Fruit fly (Drosophila melanogaster) whole organism, prepupa: ENCODE data around the gene SC35.

Experiments used
- Blimp-1 ChIP-seq: fragments of 200-800 bp; sonication (Bioruptor generic); optimal IDR thresholded peaks from 3 replicates; lab custom pipeline; 2017; ENCODE audit warnings: missing biosample characterization, missing genetic modification characterization, mild to moderate bottlenecking, moderate library complexity, missing genetic modification reagents
- CG10631 ChIP-seq: fragments of 200-800 bp; sonication (Bioruptor generic); optimal IDR thresholded peaks from 2 replicates; lab custom pipeline; 2016; ENCODE audit warnings: missing biosample characterization, missing genetic modification characterization
- CG10669 ChIP-seq: fragments of 200-800 bp; sonication (Bioruptor generic); optimal IDR thresholded peaks from 3 replicates; lab custom pipeline; 2018; ENCODE audit warnings: missing biosample characterization, mild to moderate bottlenecking, missing genetic modification characterization, moderate library complexity
- CG11294 ChIP-seq: fragments of 200-800 bp; sonication (Bioruptor generic); IDR thresholded peaks from 2 replicates; pipeline ENCODE4 v1.3.6; 2022; ENCODE audit warnings: missing biosample characterization, missing genetic modification characterization
- CG11762 ChIP-seq: fragments of 200-800 bp; sonication (Bioruptor generic); optimal IDR thresholded peaks from 3 replicates; lab custom pipeline; 2016; ENCODE audit warnings: missing biosample characterization, missing genetic modification characterization; ENCODE audit not compliant: insufficient read depth
- CG11902 ChIP-seq: fragments of 200-800 bp; sonication (Bioruptor generic); optimal IDR thresholded peaks from 3 replicates; lab custom pipeline; 2016; ENCODE audit warnings: missing biosample characterization, missing genetic modification characterization
- CG15336 ChIP-seq: fragments of 200-800 bp; sonication (Bioruptor generic); IDR thresholded peaks from 2 replicates; pipeline ENCODE4 v1.3.6; 2022; ENCODE audit warnings: missing biosample characterization, missing genetic modification characterization
- CG16779 ChIP-seq: fragments of 200-800 bp; sonication (Bioruptor generic); optimal IDR thresholded peaks from 3 replicates; lab custom pipeline; 2017; ENCODE audit warnings: missing biosample characterization, mild to moderate bottlenecking, missing genetic modification characterization
- CG3032 ChIP-seq: fragments of 200-800 bp; optimal IDR thresholded peaks from 2 replicates; lab custom pipeline; 2019; ENCODE audit warnings: missing biosample characterization, mild to moderate bottlenecking, missing genetic modification characterization, moderate library complexity
- CG31627 ChIP-seq: fragments of 200-800 bp; sonication (Bioruptor generic); optimal IDR thresholded peaks from 3 replicates; lab custom pipeline; 2016; ENCODE audit warnings: missing biosample characterization, missing genetic modification characterization
- CG32006 ChIP-seq: fragments of 200-800 bp; sonication (Bioruptor generic); optimal IDR thresholded peaks from 3 replicates; lab custom pipeline; 2017; ENCODE audit warnings: missing biosample characterization, mild to moderate bottlenecking, missing genetic modification characterization
- CG3919 ChIP-seq: fragments of 200-800 bp; sonication (Bioruptor generic); optimal IDR thresholded peaks from 3 replicates; lab custom pipeline; 2016; ENCODE audit warnings: missing biosample characterization, missing genetic modification characterization
- CG6163 ChIP-seq: fragments of 200-800 bp; sonication (Bioruptor generic); IDR thresholded peaks from 3 replicates; pipeline ENCODE4 v1.3.6; 2022; ENCODE audit warnings: missing biosample characterization, missing genetic modification characterization
- CG6276 ChIP-seq: fragments of 200-800 bp; sonication (Bioruptor generic); optimal IDR thresholded peaks from 2 replicates; lab custom pipeline; 2017; ENCODE audit warnings: missing biosample characterization, mild to moderate bottlenecking, missing genetic modification characterization
- CG6792 ChIP-seq: fragments of 200-800 bp; sonication (Bioruptor generic); optimal IDR thresholded peaks from 3 replicates; lab custom pipeline; 2016; ENCODE audit warnings: missing biosample characterization, missing genetic modification characterization
- CG7368 ChIP-seq: fragments of 200-800 bp; sonication (Bioruptor generic); optimal IDR thresholded peaks from 3 replicates; lab custom pipeline; 2016; ENCODE audit warnings: missing biosample characterization, missing genetic modification characterization
- CG8119 ChIP-seq: fragments of 200-800 bp; sonication (Bioruptor generic); IDR thresholded peaks from 3 replicates; pipeline ENCODE4 v1.3.6; 2022; ENCODE audit warnings: missing biosample characterization, missing genetic modification characterization
- CG9139 ChIP-seq: fragments of 200-800 bp; sonication (Bioruptor generic); optimal IDR thresholded peaks from 3 replicates; lab custom pipeline; 2017; ENCODE audit warnings: missing biosample characterization, mild to moderate bottlenecking, missing genetic modification characterization
- Eip78C ChIP-seq: fragments of 200-800 bp; sonication (Bioruptor generic); peaks from one replicate; lab custom pipeline; 2016; ENCODE audit warnings: missing biosample characterization, missing genetic modification characterization
- Eip93F ChIP-seq: fragments of 200-800 bp; sonication (Bioruptor generic); optimal IDR thresholded peaks from 2 replicates; lab custom pipeline; 2016; ENCODE audit warnings: missing biosample characterization, mild to moderate bottlenecking, missing genetic modification characterization
- Gug ChIP-seq: fragments of 200-800 bp; sonication (Bioruptor generic); IDR thresholded peaks from 2 replicates; pipeline ENCODE4 v1.3.6; 2022; ENCODE audit warnings: missing biosample characterization, missing genetic modification characterization
- Hr39 ChIP-seq: fragments of 200-800 bp; sonication (Bioruptor generic); optimal IDR thresholded peaks from 2 replicates; lab custom pipeline; 2016; ENCODE audit warnings: missing biosample characterization, missing genetic modification characterization
- Hr4 ChIP-seq: fragments of 200-800 bp; sonication (Bioruptor generic); optimal IDR thresholded peaks from 3 replicates; lab custom pipeline; 2016; ENCODE audit warnings: missing biosample characterization, missing genetic modification characterization
- Met ChIP-seq: fragments of 200-800 bp; sonication (Bioruptor generic); optimal IDR thresholded peaks from 3 replicates; lab custom pipeline; 2016; ENCODE audit warnings: missing biosample characterization, missing genetic modification characterization
- OdsH ChIP-seq: fragments of 200-800 bp; sonication (Bioruptor generic); optimal IDR thresholded peaks from 3 replicates; lab custom pipeline; 2016; ENCODE audit warnings: missing biosample characterization, missing genetic modification characterization
- Smox ChIP-seq: fragments of 200-800 bp; sonication (Bioruptor generic); optimal IDR thresholded peaks from 3 replicates; lab custom pipeline; 2016; ENCODE audit warnings: missing biosample characterization, missing genetic modification characterization
- achi ChIP-seq: fragments of 200-800 bp; sonication (Bioruptor generic); optimal IDR thresholded peaks from 3 replicates; lab custom pipeline; 2016; ENCODE audit warnings: missing biosample characterization, missing genetic modification characterization
- acj6 ChIP-seq: fragments of 200-800 bp; sonication (Bioruptor generic); optimal IDR thresholded peaks from 3 replicates; lab custom pipeline; 2016; ENCODE audit warnings: missing biosample characterization, missing genetic modification characterization
- fd59A ChIP-seq: fragments of 200-800 bp; sonication (Bioruptor generic); optimal IDR thresholded peaks from 2 replicates; lab custom pipeline; 2017; ENCODE audit warnings: missing biosample characterization, mild to moderate bottlenecking, missing genetic modification characterization, missing genetic modification reagents
- fkh ChIP-seq: fragments of 200-800 bp; sonication (Bioruptor generic); optimal IDR thresholded peaks from 3 replicates; lab custom pipeline; 2017; ENCODE audit warnings: missing biosample characterization, mild to moderate bottlenecking, missing genetic modification characterization, moderate library complexity
- lz ChIP-seq: fragments of 200-800 bp; sonication (Bioruptor generic); optimal IDR thresholded peaks from 3 replicates; lab custom pipeline; 2016; ENCODE audit warnings: missing biosample characterization, missing genetic modification characterization
- pdm3 ChIP-seq: fragments of 200-800 bp; sonication (Bioruptor generic); optimal IDR thresholded peaks from 3 replicates; lab custom pipeline; 2016; ENCODE audit warnings: missing biosample characterization, missing genetic modification characterization
- salr ChIP-seq, 2 experiments: fragments of 200-800 bp; sonication (Bioruptor generic); optimal IDR thresholded peaks; 3 replicates each; lab custom pipeline; 2016 to 2018; ENCODE audit warnings: missing biosample characterization in 2 of 2, missing genetic modification characterization in 2 of 2, mild to moderate bottlenecking in 1 of 2
- spab ChIP-seq: fragments of 200-800 bp; sonication (Bioruptor generic); optimal IDR thresholded peaks from 2 replicates; lab custom pipeline; 2017; ENCODE audit warnings: missing biosample characterization, mild to moderate bottlenecking, missing genetic modification characterization, missing genetic modification reagents
- svp ChIP-seq: fragments of 200-800 bp; sonication (Bioruptor generic); peaks from one replicate; lab custom pipeline; 2016; ENCODE audit warnings: missing biosample characterization, missing genetic modification characterization

SC35 gene

DNA sequence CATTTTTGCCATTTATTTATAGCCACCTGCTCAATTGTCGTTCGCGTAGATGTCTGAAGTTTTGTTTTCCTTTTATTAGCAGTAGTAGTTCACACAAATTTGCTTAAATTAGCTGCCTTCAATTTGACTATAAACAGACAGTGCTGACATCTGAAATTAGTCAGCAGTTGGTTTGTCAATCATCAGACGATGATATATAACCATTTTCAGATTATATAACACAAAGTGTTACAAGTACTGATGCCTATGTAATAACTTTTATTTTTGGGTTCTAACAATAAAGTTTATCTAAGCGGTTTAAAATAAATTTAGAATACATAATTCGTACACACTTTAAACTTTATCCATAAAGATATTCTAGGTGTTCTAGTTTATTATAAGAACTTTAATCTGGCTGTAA is 47.3 kb upstream of the SC35 start:
- no peak for TF ChIP-seq CG31627 (GFP tag; lab: Kevin White, UChicago)
- TF ChIP-seq fd59A (GFP tag; lab: Kevin White, UChicago) = no peak
- TF ChIP-seq CG8119 (GFP tag; lab: Robert Waterston, UW) = no peak
- no peak for TF ChIP-seq CG3032 (tag; lab: Kevin White, UChicago)
- TF ChIP-seq Blimp-1 (GFP tag; lab: Kevin White, UChicago) = no peak
- no peak for TF ChIP-seq Eip78C
- no peak for TF ChIP-seq CG16779 (tag; lab: Kevin White, UChicago)
- no peak for TF ChIP-seq CG7368 (GFP tag; lab: Kevin White, UChicago)
- no peak for TF ChIP-seq OdsH
- TF ChIP-seq CG11294 (GFP tag; lab: Robert Waterston, UW) = no peak
- no peak for TF ChIP-seq Hr4 (GFP tag; lab: Kevin White, UChicago)
- no peak for TF ChIP-seq Smox

DNA sequence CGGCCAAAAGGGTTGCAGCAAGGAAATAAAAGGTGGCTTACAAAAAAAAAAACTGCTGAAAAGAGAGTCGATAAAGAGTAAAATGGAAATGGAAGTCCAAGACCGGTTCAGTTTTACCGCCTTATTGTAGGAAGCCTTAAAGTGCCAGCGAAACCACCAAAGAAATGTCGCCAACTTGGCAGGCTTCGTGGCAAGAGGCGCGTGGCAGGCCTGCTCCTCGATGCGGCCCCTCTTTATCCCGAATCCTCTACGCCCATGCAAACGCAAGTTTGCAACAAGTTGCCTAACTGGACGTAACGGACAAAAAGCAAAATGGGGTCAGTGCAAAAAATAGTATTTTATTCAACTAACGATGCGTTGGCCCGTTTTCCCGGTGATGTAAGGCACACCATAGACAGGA is 46.4 kb upstream of the SC35 start:
- TF ChIP-seq CG11902 (GFP tag; lab: Kevin White, UChicago) = no peak
- TF ChIP-seq CG15336 = 0 out of 2 replicates have a peak, but pooled peaks have one; percentile 16
- no peak for TF ChIP-seq Hr39 (GFP tag; lab: Kevin White, UChicago)
- TF ChIP-seq Gug (GFP tag; lab: Robert Waterston, UW) = no peak
- TF ChIP-seq CG3919 (GFP tag; lab: Kevin White, UChicago) = peak; percentile 4
- TF ChIP-seq CG6163 (GFP tag; lab: Robert Waterston, UW) = 0 out of 3 replicates have a peak, but pooled peaks have one; percentile 57
- TF ChIP-seq Eip93F (GFP tag; lab: Kevin White, UChicago) = no peak
- no peak for TF ChIP-seq achi (GFP tag; lab: Kevin White, UChicago)
- no peak for TF ChIP-seq svp
- TF ChIP-seq CG9139 = no peak
- 0 out of 3 replicates have a peak, but pooled peaks have one; percentile 19 for TF ChIP-seq CG8119 (GFP tag; lab: Robert Waterston, UW)
- TF ChIP-seq pdm3 (GFP tag; lab: Kevin White, UChicago) = no peak
- no peak for TF ChIP-seq CG6276 (GFP tag; lab: Kevin White, UChicago)
- TF ChIP-seq CG6792 = no peak
- no peak for TF ChIP-seq lz (GFP tag; lab: Kevin White, UChicago)
- TF ChIP-seq Eip78C = peak; percentile 15
- no peak for TF ChIP-seq CG32006 (GFP tag; lab: Kevin White, UChicago)
- no peak for TF ChIP-seq spab (GFP tag; lab: Kevin White, UChicago)
- no peak for TF ChIP-seq CG10631 (GFP tag; lab: Kevin White, UChicago)

DNA sequence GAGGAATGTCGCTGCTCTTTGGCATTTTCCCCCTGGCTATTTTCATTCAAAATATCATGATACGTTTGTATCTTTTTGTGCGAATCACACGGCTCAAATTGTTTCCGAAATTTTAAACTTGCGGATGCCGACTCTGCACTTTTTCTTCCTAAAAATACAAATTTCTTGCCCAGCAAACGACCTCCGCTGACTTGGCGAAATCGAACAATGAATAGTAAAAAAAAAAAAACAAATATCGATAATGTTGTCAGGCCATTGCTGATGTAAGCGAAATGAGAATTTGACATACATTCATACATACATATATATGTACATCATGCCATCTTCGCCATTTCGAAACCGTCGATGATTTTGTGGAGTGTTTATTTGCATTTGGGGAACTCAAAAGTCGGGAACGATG is 45.5 kb upstream of the SC35 start:
- 0 out of 3 replicates have a peak, but pooled peaks have one; percentile 14 for TF ChIP-seq CG6163 (GFP tag; lab: Robert Waterston, UW)
- TF ChIP-seq CG11294 (GFP tag; lab: Robert Waterston, UW) = no peak

DNA sequence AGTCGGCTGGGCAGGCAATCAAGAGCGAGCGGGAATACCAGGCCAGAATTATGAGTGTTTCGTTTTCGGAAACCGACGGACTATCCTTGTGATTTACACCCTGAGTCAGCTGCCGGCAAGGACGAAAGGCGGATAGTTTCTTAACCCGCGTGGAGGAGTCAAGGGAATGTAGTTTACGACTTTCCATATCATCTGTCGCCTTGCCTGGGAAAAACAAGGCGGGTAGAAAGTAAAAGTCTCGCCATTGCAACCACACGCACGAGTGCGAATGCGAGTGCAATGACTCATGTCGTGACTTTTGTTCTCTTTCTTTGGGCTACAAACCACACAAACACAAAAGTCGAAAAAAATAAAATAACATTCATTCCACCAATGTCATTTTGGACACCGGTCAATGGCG is 44.0 kb upstream of the SC35 start:
- TF ChIP-seq CG3919 (GFP tag; lab: Kevin White, UChicago) (no peak), pdm3 (GFP tag; lab: Kevin White, UChicago) (no peak), Met (no peak), CG31627 (GFP tag; lab: Kevin White, UChicago) (no peak), salr (GFP tag; optimal IDR thresholded peaks at IDR 0.05; lab: Kevin White, UChicago) (no peak), fkh (GFP tag; lab: Kevin White, UChicago) (no peak), Blimp-1 (GFP tag; lab: Kevin White, UChicago) (peak; percentile 51), Eip93F (GFP tag; lab: Kevin White, UChicago) (peak; percentile 36), acj6 (GFP tag; lab: Kevin White, UChicago) (no peak), OdsH (no peak), CG10669 (GFP tag; lab: Kevin White, UChicago) (no peak), CG11294 (GFP tag; lab: Robert Waterston, UW) (no peak), Eip78C (peak; percentile 18), CG8119 (GFP tag; lab: Robert Waterston, UW) (no peak), CG16779 (tag; lab: Kevin White, UChicago) (no peak), CG15336 (no peak), CG11762 (GFP tag; lab: Kevin White, UChicago) (no peak)
